Fruit fly (Drosophila melanogaster): ENCODE data around the gene hzg.
A peak's percentile ranks its signal among the peaks of the same experiment; 100 is the strongest.

Gene hzg

DNA sequence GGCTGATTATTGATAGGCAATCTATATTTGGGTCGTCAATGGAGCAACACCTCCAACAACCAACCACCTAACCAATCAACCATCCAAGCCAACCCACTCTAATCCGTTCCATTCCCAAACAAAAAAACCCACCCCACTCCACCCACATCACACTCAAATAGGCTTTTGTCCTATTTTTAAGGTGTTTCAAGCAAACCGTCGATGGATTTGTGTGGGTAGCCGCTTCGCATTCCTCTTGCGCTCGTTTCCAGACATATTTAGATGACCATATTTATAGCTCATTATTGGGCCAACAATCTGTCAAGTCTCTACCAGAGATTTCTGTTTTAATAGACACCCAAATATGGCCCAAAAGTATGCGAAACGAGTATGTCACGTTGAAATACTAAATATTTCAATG, 6.3 kb downstream of the hzg start:
- TF ChIP-seq tj (GFP tag; optimal IDR thresholded peaks at IDR 0.05) (no peak), CG12768 (GFP tag; optimal IDR thresholded peaks at IDR 0.05) (no peak), CG1620 (GFP tag; optimal IDR thresholded peaks at IDR 0.05) (no peak), CG14711 (tag; optimal IDR thresholded peaks at IDR 0.05) (no peak), Clk (GFP tag; optimal IDR thresholded peaks at IDR 0.05) (no peak), CG33017 (tag; optimal IDR thresholded peaks at IDR 0.05) (no peak), cic (GFP tag; optimal IDR thresholded peaks at IDR 0.05) (no peak), kay (GFP tag; ENCODE audit: borderline replicate concordance) (no peak), CG7045 (GFP tag; optimal IDR thresholded peaks at IDR 0.05) (no peak), CG7101 (tag; optimal IDR thresholded peaks at IDR 0.05) (no peak), Crg-1 (GFP tag; optimal IDR thresholded peaks at IDR 0.05) (no peak), pad (GFP tag; optimal IDR thresholded peaks at IDR 0.05) (no peak), toe (GFP tag; optimal IDR thresholded peaks at IDR 0.05) (no peak), bab1 (GFP tag; optimal IDR thresholded peaks at IDR 0.05) (no peak), Mnt (GFP tag; optimal IDR thresholded peaks at IDR 0.05) (no peak), CG5204 (GFP tag; optimal IDR thresholded peaks at IDR 0.05) (no peak)

DNA sequence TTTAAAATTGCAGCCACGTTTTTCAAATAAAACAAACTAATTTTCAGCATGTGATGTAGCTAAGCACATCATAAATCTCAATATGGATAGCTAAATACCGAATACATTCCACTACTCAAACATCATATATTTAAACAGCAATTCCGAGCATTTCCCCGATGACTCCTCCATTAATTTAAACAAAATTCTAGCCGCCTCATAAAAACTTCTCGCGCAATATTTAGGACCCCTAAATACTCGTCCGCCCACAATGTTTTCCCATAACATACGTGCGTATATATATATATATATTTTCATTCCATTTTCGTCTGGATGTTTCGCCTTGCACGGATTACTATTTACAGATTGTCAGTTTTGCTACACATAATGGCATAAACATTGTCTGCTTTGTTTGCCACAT, 8.5 kb downstream of the hzg start:
- TF ChIP-seq CG11617 (GFP tag; optimal IDR thresholded peaks at IDR 0.05) (no peak), CG12768 (GFP tag; optimal IDR thresholded peaks at IDR 0.05) (no peak), CG7101 (tag; optimal IDR thresholded peaks at IDR 0.05) (no peak), Mnt (GFP tag; optimal IDR thresholded peaks at IDR 0.05) (no peak), CG5204 (GFP tag; optimal IDR thresholded peaks at IDR 0.05) (no peak), Clk (GFP tag; optimal IDR thresholded peaks at IDR 0.05) (no peak), cnc (optimal IDR thresholded peaks at IDR 0.05) (no peak)

dm6 chr3L:15988039-15988546, 16.4 kb downstream of the hzg start, which contains the start of gene Hip14:
Hip14 (plus strand) TSS chr3L:15988236.
- peak; percentile 11 for TF ChIP-seq bab1 (GFP tag; optimal IDR thresholded peaks at IDR 0.05)
- TF ChIP-seq cic (GFP tag; optimal IDR thresholded peaks at IDR 0.05), result peak; percentile 16
- peak; percentile 16 for TF ChIP-seq CG33017 (tag; optimal IDR thresholded peaks at IDR 0.05)
- no peak for TF ChIP-seq CG5204 (GFP tag; optimal IDR thresholded peaks at IDR 0.05)
- TF ChIP-seq pad (GFP tag; optimal IDR thresholded peaks at IDR 0.05), result peak; percentile 95
- TF ChIP-seq Crg-1 (GFP tag; optimal IDR thresholded peaks at IDR 0.05), result peak; percentile 10
- TF ChIP-seq CG7045 (GFP tag; optimal IDR thresholded peaks at IDR 0.05), result peak; percentile 12
- no peak for TF ChIP-seq ovo (GFP tag; optimal IDR thresholded peaks at IDR 0.05)
- peak; percentile 51 for TF ChIP-seq CG11617 (GFP tag; optimal IDR thresholded peaks at IDR 0.05)
- no peak for TF ChIP-seq tj (GFP tag; optimal IDR thresholded peaks at IDR 0.05)
- no peak for TF ChIP-seq Hr96 (GFP tag; optimal IDR thresholded peaks at IDR 0.05)
- TF ChIP-seq kay (GFP tag; ENCODE audit: borderline replicate concordance), result no peak
- no peak for TF ChIP-seq Clk (GFP tag; optimal IDR thresholded peaks at IDR 0.05)
- TF ChIP-seq CG12768 (GFP tag; optimal IDR thresholded peaks at IDR 0.05), result peak; percentile 65
- TF ChIP-seq CG14711 (tag; optimal IDR thresholded peaks at IDR 0.05), result peak; percentile 24
- TF ChIP-seq CG1620 (GFP tag; optimal IDR thresholded peaks at IDR 0.05), result peak; percentile 25
- peak; percentile 58 for TF ChIP-seq CG7101 (tag; optimal IDR thresholded peaks at IDR 0.05)
- no peak for TF ChIP-seq toe (GFP tag; optimal IDR thresholded peaks at IDR 0.05)
- TF ChIP-seq Mnt (GFP tag; optimal IDR thresholded peaks at IDR 0.05), result no peak
- TF ChIP-seq cnc (optimal IDR thresholded peaks at IDR 0.05), result no peak

dm6 chr3L:15987635-15988034, 16.9 kb downstream of the hzg start, which contains the start of gene PolD1:
PolD1 (minus strand) TSS chr3L:15987815.
- no peak for TF ChIP-seq tj (GFP tag; optimal IDR thresholded peaks at IDR 0.05)
- no peak for TF ChIP-seq toe (GFP tag; optimal IDR thresholded peaks at IDR 0.05)
- TF ChIP-seq CG11617 (GFP tag; optimal IDR thresholded peaks at IDR 0.05), result no peak
- TF ChIP-seq CG14711 (tag; optimal IDR thresholded peaks at IDR 0.05), result no peak
- no peak for TF ChIP-seq CG33017 (tag; optimal IDR thresholded peaks at IDR 0.05)
- no peak for TF ChIP-seq cic (GFP tag; optimal IDR thresholded peaks at IDR 0.05)
- TF ChIP-seq Crg-1 (GFP tag; optimal IDR thresholded peaks at IDR 0.05), result no peak
- TF ChIP-seq Mnt (GFP tag; optimal IDR thresholded peaks at IDR 0.05), result no peak
- no peak for TF ChIP-seq CG5204 (GFP tag; optimal IDR thresholded peaks at IDR 0.05)
- TF ChIP-seq pad (GFP tag; optimal IDR thresholded peaks at IDR 0.05), result no peak
- no peak for TF ChIP-seq bab1 (GFP tag; optimal IDR thresholded peaks at IDR 0.05)
- TF ChIP-seq cnc (optimal IDR thresholded peaks at IDR 0.05), result no peak
- TF ChIP-seq ovo (GFP tag; optimal IDR thresholded peaks at IDR 0.05), result no peak
- no peak for TF ChIP-seq Hr96 (GFP tag; optimal IDR thresholded peaks at IDR 0.05)
- TF ChIP-seq Clk (GFP tag; optimal IDR thresholded peaks at IDR 0.05), result no peak

dm6 chr3L:15982783-15983432, 21.6 kb downstream of the hzg start, which contains the start of the genes brm and Arl1:
brm (minus strand) TSS chr3L:15982869.
Arl1 (plus strand) TSS chr3L:15983135.
- peak; percentile 97 for TF ChIP-seq CG1620 (GFP tag; optimal IDR thresholded peaks at IDR 0.05)
- peak; percentile 97 for TF ChIP-seq Crg-1 (GFP tag; optimal IDR thresholded peaks at IDR 0.05)
- TF ChIP-seq bab1 (GFP tag; optimal IDR thresholded peaks at IDR 0.05), result peak; percentile 99
- TF ChIP-seq CG7045 (GFP tag; optimal IDR thresholded peaks at IDR 0.05), result peak; percentile 99
- TF ChIP-seq ovo (GFP tag; optimal IDR thresholded peaks at IDR 0.05), result peak; percentile 98
- TF ChIP-seq Mnt (GFP tag; optimal IDR thresholded peaks at IDR 0.05), result peak; percentile 95
- peak; percentile 99 for TF ChIP-seq CG11617 (GFP tag; optimal IDR thresholded peaks at IDR 0.05)
- TF ChIP-seq Clk (GFP tag; optimal IDR thresholded peaks at IDR 0.05), result peak; percentile 99
- TF ChIP-seq kay (GFP tag; ENCODE audit: borderline replicate concordance), result no peak
- TF ChIP-seq Hr96 (GFP tag; optimal IDR thresholded peaks at IDR 0.05), result peak; percentile 95
- peak; percentile 93 for TF ChIP-seq cic (GFP tag; optimal IDR thresholded peaks at IDR 0.05)
- peak; percentile 99 for TF ChIP-seq toe (GFP tag; optimal IDR thresholded peaks at IDR 0.05)
- TF ChIP-seq CG7101 (tag; optimal IDR thresholded peaks at IDR 0.05), result peak; percentile 99
- TF ChIP-seq CG33017 (tag; optimal IDR thresholded peaks at IDR 0.05), result peak; percentile 98
- peak; percentile 95 for TF ChIP-seq pad (GFP tag; optimal IDR thresholded peaks at IDR 0.05)
- peak; percentile 93 for TF ChIP-seq tj (GFP tag; optimal IDR thresholded peaks at IDR 0.05)
- TF ChIP-seq CG14711 (tag; optimal IDR thresholded peaks at IDR 0.05), result peak; percentile 98
- no peak for TF ChIP-seq cnc (optimal IDR thresholded peaks at IDR 0.05)
- peak; percentile 97 for TF ChIP-seq CG5204 (GFP tag; optimal IDR thresholded peaks at IDR 0.05)
- peak; percentile 99 for TF ChIP-seq CG12768 (GFP tag; optimal IDR thresholded peaks at IDR 0.05)
